Fruit fly (Drosophila melanogaster) whole organism, pupa: ENCODE results near the gene CG10562.

Experiments
- CG10348 ChIP-seq: fragments of 200-800 bp; sonication (Bioruptor generic); IDR thresholded peaks from 2 replicates; pipeline ENCODE4 v1.3.6; 2022; ENCODE audit warnings: missing biosample characterization, missing genetic modification characterization
- CG12605 ChIP-seq: fragments of 200-800 bp; sonication (Bioruptor generic); IDR thresholded peaks from 2 replicates; pipeline ENCODE4 v1.3.6; 2022; ENCODE audit warnings: missing biosample characterization, missing genetic modification characterization
- CG13204 ChIP-seq: fragments of 200-800 bp; sonication (Bioruptor generic); optimal IDR thresholded peaks from 2 replicates; lab custom pipeline; 2018; ENCODE audit warnings: missing biosample characterization, mild to moderate bottlenecking, missing genetic modification characterization, moderate library complexity
- CG14655 ChIP-seq: fragments of 200-800 bp; sonication (Bioruptor generic); optimal IDR thresholded peaks from 3 replicates; lab custom pipeline; 2017; ENCODE audit warnings: mild to moderate bottlenecking, missing biosample characterization, missing genetic modification reagents, missing genetic modification characterization
- CG15710 ChIP-seq: fragments of 200-800 bp; sonication (Bioruptor generic); optimal IDR thresholded peaks from 2 replicates; lab custom pipeline; 2018; ENCODE audit warnings: missing biosample characterization, mild to moderate bottlenecking, missing genetic modification characterization, moderate library complexity
- CG17806 ChIP-seq: fragments of 200-800 bp; sonication (Bioruptor generic); optimal IDR thresholded peaks from 2 replicates; lab custom pipeline; 2018; ENCODE audit warnings: missing biosample characterization, mild to moderate bottlenecking, missing genetic modification characterization, moderate library complexity
- CG32121 ChIP-seq: fragments of 200-800 bp; sonication (Bioruptor generic); IDR thresholded peaks from 2 replicates; pipeline ENCODE4 v1.3.6; 2022; ENCODE audit warnings: missing biosample characterization, missing genetic modification characterization
- CG34367 ChIP-seq: fragments of 200-800 bp; sonication (Bioruptor generic); optimal IDR thresholded peaks from 2 replicates; lab custom pipeline; 2018; ENCODE audit warnings: missing biosample characterization, mild to moderate bottlenecking, missing genetic modification characterization
- CG4496 ChIP-seq: fragments of 200-800 bp; sonication (Bioruptor generic); IDR thresholded peaks from 3 replicates; pipeline ENCODE4 v1.3.6; 2022; ENCODE audit warnings: missing biosample characterization, missing genetic modification characterization
- CG8159 ChIP-seq: fragments of 200-800 bp; sonication (Bioruptor generic); optimal IDR thresholded peaks from 3 replicates; lab custom pipeline; 2018; ENCODE audit warnings: missing biosample characterization, mild to moderate bottlenecking, missing genetic modification characterization, moderate library complexity
- CG8301 ChIP-seq: fragments of 200-800 bp; sonication (Bioruptor generic); optimal IDR thresholded peaks from 2 replicates; lab custom pipeline; 2018; ENCODE audit warnings: missing biosample characterization, mild to moderate bottlenecking, missing genetic modification characterization
- CG9948 ChIP-seq: fragments of 200-800 bp; sonication (Bioruptor generic); optimal IDR thresholded peaks from 2 replicates; lab custom pipeline; 2018; ENCODE audit warnings: missing biosample characterization, mild to moderate bottlenecking, missing genetic modification characterization, moderate library complexity
- D1 ChIP-seq: fragments of 200-800 bp; sonication (Bioruptor generic); optimal IDR thresholded peaks from 2 replicates; lab custom pipeline; 2018; ENCODE audit warnings: missing biosample characterization, mild to moderate bottlenecking, missing genetic modification characterization, moderate library complexity
- EcR ChIP-seq: fragments of 200-800 bp; sonication (Bioruptor generic); optimal IDR thresholded peaks from 3 replicates; lab custom pipeline; 2019; ENCODE audit warnings: missing biosample characterization, missing genetic modification characterization, mild to moderate bottlenecking, moderate library complexity, missing genetic modification reagents
- Ets98B ChIP-seq: fragments of 200-800 bp; sonication (Bioruptor generic); IDR thresholded peaks from 2 replicates; pipeline ENCODE4 v1.3.6; 2022; ENCODE audit warnings: missing biosample characterization, missing genetic modification characterization
- Pif1A ChIP-seq: fragments of 200-800 bp; sonication (Bioruptor generic); optimal IDR thresholded peaks from 3 replicates; lab custom pipeline; 2016; ENCODE audit warnings: missing biosample characterization, missing genetic modification characterization
- Pif1B ChIP-seq: fragments of 200-800 bp; sonication (Bioruptor generic); optimal IDR thresholded peaks from 3 replicates; lab custom pipeline; 2016; ENCODE audit warnings: missing biosample characterization, missing genetic modification characterization
- Snoo ChIP-seq: fragments of 200-800 bp; sonication (Bioruptor generic); optimal IDR thresholded peaks from 3 replicates; lab custom pipeline; 2017; ENCODE audit warnings: missing biosample characterization, mild to moderate bottlenecking, missing genetic modification characterization, inconsistent platforms
- fd96Ca ChIP-seq: fragments of 200-800 bp; sonication (Bioruptor generic); IDR thresholded peaks from 3 replicates; pipeline ENCODE4 v1.3.6; 2022; ENCODE audit warnings: missing biosample characterization, missing genetic modification characterization
- gl ChIP-seq: fragments of 200-800 bp; sonication (Bioruptor generic); optimal IDR thresholded peaks from 2 replicates; lab custom pipeline; 2018; ENCODE audit warnings: missing biosample characterization, mild to moderate bottlenecking, missing genetic modification characterization
- rn ChIP-seq: fragments of 200-800 bp; sonication (Bioruptor generic); IDR thresholded peaks from 2 replicates; pipeline ENCODE4 v1.3.6; 2022; ENCODE audit warnings: missing biosample characterization, missing genetic modification characterization

Gene CG10562

DNA sequence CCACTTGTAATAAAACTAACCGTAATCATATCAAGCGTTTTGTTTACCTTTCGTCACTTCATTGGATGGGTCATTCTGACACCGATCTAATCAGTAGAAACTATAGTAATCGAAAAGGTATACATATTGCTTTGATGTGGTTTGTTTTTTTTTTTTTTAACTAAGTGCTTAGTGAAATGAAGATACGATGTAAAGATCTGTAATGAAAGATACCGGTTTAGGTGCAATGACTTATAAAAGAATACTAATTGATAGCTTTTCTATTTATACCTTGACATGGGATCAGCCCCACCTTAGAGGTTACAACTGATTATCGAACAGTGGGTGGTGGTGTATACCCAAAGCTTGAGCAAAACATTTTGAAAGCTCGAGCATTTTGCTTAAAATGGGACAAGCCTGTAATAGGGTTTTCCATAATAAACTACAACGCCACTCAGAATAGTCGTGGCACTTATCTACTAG lies 39.3 kb downstream of the CG10562 start, which contains the start of gene CG31300:
Gene CG31300, plus strand, starts transcription at position 412 of the 462 bp plus-strand sequence.
- TF ChIP-seq CG4496 (GFP tag; lab: Robert Waterston, UW) (no peak), CG9948 (tag; lab: Kevin White, UChicago) (no peak), CG10348 (GFP tag; lab: Robert Waterston, UW) (no peak), Ets98B (GFP tag; lab: Robert Waterston, UW) (no peak), CG12605 (GFP tag; lab: Robert Waterston, UW) (no peak), fd96Ca (GFP tag; lab: Robert Waterston, UW) (no peak), CG13204 (GFP tag; lab: Kevin White, UChicago) (no peak), EcR (GFP tag; lab: Kevin White, UChicago) (no peak), D1 (tag; lab: Kevin White, UChicago) (no peak), CG15710 (no peak), CG34367 (tag; lab: Kevin White, UChicago) (no peak), Snoo (tag; lab: Kevin White, UChicago) (no peak), Pif1A (GFP tag; lab: Kevin White, UChicago) (no peak), gl (no peak), Pif1B (no peak), CG8159 (tag; lab: Kevin White, UChicago) (no peak), rn (GFP tag; lab: Robert Waterston, UW) (no peak), CG32121 (no peak), CG17806 (no peak), CG8301 (tag; lab: Kevin White, UChicago) (no peak)

DNA sequence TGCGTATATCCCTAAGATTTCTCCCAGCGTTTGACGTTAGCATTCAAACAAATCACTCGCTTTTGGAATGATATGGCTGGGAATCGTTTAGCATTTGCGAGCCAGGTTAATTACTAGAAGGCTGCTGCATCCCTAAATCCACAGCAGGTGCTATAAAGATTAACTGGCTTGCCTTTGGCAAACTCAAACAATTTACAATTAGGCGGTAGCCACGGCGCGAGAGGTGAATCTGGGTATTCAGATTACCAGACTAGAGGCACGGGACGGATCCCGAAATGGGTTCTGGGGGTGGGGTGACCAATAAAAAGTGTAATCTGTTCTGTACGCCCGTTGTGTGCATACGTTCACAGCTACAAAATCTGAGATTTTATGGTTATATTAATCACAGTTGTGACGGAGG lies 41.4 kb downstream of the CG10562 start, which contains the start of gene CG11892:
Gene CG11892, plus strand, starts transcription at position 384 of the 400 bp plus-strand sequence.
- TF ChIP-seq CG8301 (tag; lab: Kevin White, UChicago) (no peak), D1 (tag; lab: Kevin White, UChicago) (no peak)
- TF ChIP-seq, all 21 proteins: peak for 0

DNA sequence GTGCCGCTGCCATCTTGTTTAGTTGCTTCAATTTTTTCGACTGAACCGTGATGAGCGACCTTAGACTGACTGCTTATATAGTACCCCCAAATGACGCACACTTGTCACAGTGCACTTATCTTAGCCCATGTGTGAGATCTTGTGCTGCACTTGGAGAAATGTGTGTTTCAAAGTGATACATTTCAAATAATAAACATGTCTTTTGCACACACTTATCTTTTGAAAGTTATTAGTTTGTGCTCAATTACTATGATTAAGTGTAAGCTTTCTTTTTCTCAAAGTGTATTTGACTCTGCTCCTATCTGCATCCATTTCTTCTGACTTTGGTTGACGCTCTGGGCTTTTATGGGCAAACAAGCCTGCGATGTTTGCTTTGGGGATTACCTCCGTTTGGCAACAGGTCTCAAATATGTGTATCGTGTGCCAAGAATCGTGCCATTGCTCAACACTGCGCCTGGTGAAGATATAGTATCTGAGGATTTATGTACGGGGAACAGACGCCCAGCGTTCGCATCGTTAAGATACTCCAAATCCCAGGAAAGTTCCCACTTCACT lies 42.7 kb downstream of the CG10562 start, which contains the start of gene CG10514:
Gene CG10514, minus strand, starts transcription at position 51 of the 555 bp plus-strand sequence.
- TF ChIP-seq Pif1A (GFP tag; lab: Kevin White, UChicago) (peak; percentile 6), D1 (tag; lab: Kevin White, UChicago) (no peak), CG8301 (tag; lab: Kevin White, UChicago) (no peak)

DNA sequence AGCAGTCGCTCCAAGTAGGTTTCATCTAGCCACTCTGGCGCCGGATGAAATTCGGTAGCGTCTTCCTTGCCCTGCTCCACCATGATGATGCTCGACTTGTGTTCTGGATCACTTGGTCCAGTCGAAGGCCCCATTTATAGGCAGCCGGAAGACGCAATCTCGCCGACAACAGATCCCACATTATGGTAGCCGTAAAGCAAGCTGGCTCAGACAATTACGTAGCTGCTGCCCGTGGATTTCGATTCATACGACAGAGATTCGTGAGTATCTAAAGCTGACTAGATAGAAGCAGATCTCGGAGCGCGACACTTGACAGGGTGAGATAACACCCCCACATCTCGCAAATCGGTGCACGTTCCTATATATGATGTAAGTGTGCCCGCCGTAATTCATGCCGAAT lies 45.4 kb downstream of the CG10562 start, which contains the start of gene CG10513:
Gene CG10513, minus strand, starts transcription at position 101 of the 400 bp plus-strand sequence.
- no peak for TF ChIP-seq Snoo (tag; lab: Kevin White, UChicago)
- TF ChIP-seq Pif1B, result no peak
- TF ChIP-seq Ets98B (GFP tag; lab: Robert Waterston, UW), result no peak
- no peak for TF ChIP-seq CG12605 (GFP tag; lab: Robert Waterston, UW)
- no peak for TF ChIP-seq CG17806
- no peak for TF ChIP-seq CG13204 (GFP tag; lab: Kevin White, UChicago)
- no peak for TF ChIP-seq Pif1A (GFP tag; lab: Kevin White, UChicago)
- no peak for TF ChIP-seq CG10348 (GFP tag; lab: Robert Waterston, UW)

DNA sequence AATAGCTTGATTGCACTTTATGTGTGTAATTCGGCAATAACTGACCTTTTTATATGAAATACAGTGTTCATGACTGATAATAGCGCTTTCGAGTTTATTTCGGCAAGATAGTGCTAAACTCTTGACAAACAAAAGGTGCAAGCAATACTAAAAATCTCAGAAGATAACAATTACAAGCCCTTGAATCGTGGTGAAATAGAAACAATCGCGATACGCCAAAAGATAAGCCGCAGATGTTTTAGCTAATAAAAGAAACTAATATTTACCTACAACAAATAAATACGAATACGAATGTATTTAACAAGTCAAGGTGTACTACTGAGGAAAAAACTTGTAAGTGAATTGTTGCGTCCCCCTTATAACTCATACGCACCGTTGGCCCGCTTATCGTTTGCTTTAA lies 47.3 kb downstream of the CG10562 start:
- TF ChIP-seq D1 (tag; lab: Kevin White, UChicago) (no peak), CG17806 (no peak), CG4496 (GFP tag; lab: Robert Waterston, UW) (no peak), CG8159 (tag; lab: Kevin White, UChicago) (no peak), CG15710 (no peak), CG34367 (tag; lab: Kevin White, UChicago) (no peak), CG8301 (tag; lab: Kevin White, UChicago) (no peak), Ets98B (GFP tag; lab: Robert Waterston, UW) (no peak), gl (no peak), Snoo (tag; lab: Kevin White, UChicago) (no peak), rn (GFP tag; lab: Robert Waterston, UW) (no peak), CG9948 (tag; lab: Kevin White, UChicago) (no peak), Pif1A (GFP tag; lab: Kevin White, UChicago) (no peak)
- TF ChIP-seq, all 21 proteins: peak for 0

DNA sequence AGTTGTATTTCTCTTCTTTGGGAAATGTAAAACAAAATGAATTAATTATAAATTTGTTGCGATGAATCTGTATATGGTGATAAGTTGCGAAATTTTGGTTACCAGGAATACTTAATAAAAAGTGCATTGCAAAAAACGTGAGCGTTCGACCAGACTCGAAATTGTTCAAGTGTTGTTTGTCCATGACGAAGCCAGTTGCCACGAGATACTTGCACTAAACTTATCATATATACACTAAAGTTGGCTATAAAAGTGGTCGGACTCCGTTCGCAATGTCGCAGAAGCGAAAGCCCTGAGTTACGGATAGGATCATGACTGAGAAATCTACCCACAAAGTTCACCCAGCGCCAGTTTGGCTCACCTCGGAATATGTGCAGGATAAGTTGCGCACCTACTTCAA lies 49.0 kb downstream of the CG10562 start, which contains the start of gene CG11878:
Gene CG11878, plus strand, starts transcription at position 301 of the 400 bp plus-strand sequence.
- TF ChIP-seq fd96Ca (GFP tag; lab: Robert Waterston, UW) (no peak), rn (GFP tag; lab: Robert Waterston, UW) (no peak), Pif1A (GFP tag; lab: Kevin White, UChicago) (no peak), D1 (tag; lab: Kevin White, UChicago) (no peak), Ets98B (GFP tag; lab: Robert Waterston, UW) (no peak), CG10348 (GFP tag; lab: Robert Waterston, UW) (no peak), EcR (GFP tag; lab: Kevin White, UChicago) (no peak), CG14655 (GFP tag; lab: Kevin White, UChicago) (no peak), CG8159 (tag; lab: Kevin White, UChicago) (no peak), CG34367 (tag; lab: Kevin White, UChicago) (no peak), CG12605 (GFP tag; lab: Robert Waterston, UW) (no peak), CG15710 (no peak), CG9948 (tag; lab: Kevin White, UChicago) (no peak), Snoo (tag; lab: Kevin White, UChicago) (no peak), gl (no peak)
